Fruit fly (Drosophila melanogaster) whole organism, embryonic: ENCODE data around the gene NdufA3.
A peak's percentile ranks its signal among the peaks of the same experiment; 100 is the strongest.

Experiments
- Atf-2 ChIP-seq: fragments of 200-800 bp; sonication (Bioruptor generic); optimal IDR thresholded peaks from 2 replicates; lab custom pipeline; 2016; ENCODE audit warnings: missing biosample characterization, missing genetic modification characterization
- CG10209 ChIP-seq: fragments of 200-800 bp; sonication (Bioruptor generic); optimal IDR thresholded peaks from 3 replicates; lab custom pipeline; 2017; ENCODE audit warnings: missing biosample characterization, mild to moderate bottlenecking, missing genetic modification characterization, missing genetic modification reagents
- CG10274 ChIP-seq: fragments of 200-800 bp; sonication (Bioruptor generic); optimal IDR thresholded peaks from 3 replicates; lab custom pipeline; 2017; ENCODE audit warnings: missing biosample characterization, mild to moderate bottlenecking, missing genetic modification characterization
- CG10321 ChIP-seq: fragments of 200-800 bp; sonication (Bioruptor generic); IDR thresholded peaks from 2 replicates; pipeline ENCODE4 v1.3.6; 2022; ENCODE audit warnings: missing biosample characterization, missing genetic modification characterization
- CG10959 ChIP-seq: fragments of 200-800 bp; sonication (Bioruptor generic); IDR thresholded peaks from 2 replicates; pipeline ENCODE4 v1.3.6; 2022; ENCODE audit warnings: missing biosample characterization, missing genetic modification characterization
- CG11695 ChIP-seq: fragments of 200-800 bp; sonication (Bioruptor generic); IDR thresholded peaks from 3 replicates; pipeline ENCODE4 v1.3.6; 2022; ENCODE audit warnings: missing biosample characterization, missing genetic modification characterization
- CG11723 ChIP-seq: fragments of 200-800 bp; sonication (Bioruptor generic); optimal IDR thresholded peaks from 2 replicates; lab custom pipeline; 2017; ENCODE audit warnings: missing biosample characterization, mild to moderate bottlenecking, missing genetic modification characterization
- CG1233 ChIP-seq: fragments of 200-800 bp; sonication (Bioruptor generic); optimal IDR thresholded peaks from 4 replicates; lab custom pipeline; 2018; ENCODE audit warnings: missing biosample characterization, mild to moderate bottlenecking, missing genetic modification characterization
- CG12942 ChIP-seq: fragments of 200-800 bp; sonication (Bioruptor generic); optimal IDR thresholded peaks from 3 replicates; lab custom pipeline; 2016; ENCODE audit warnings: missing biosample characterization, missing genetic modification characterization
- CG13296 ChIP-seq: fragments of 200-800 bp; sonication (Bioruptor generic); optimal IDR thresholded peaks from 3 replicates; lab custom pipeline; 2018; ENCODE audit warnings: missing biosample characterization, mild to moderate bottlenecking, missing genetic modification characterization
- CG13624 ChIP-seq: fragments of 200-800 bp; sonication (Bioruptor generic); optimal IDR thresholded peaks from 2 replicates; lab custom pipeline; 2016; ENCODE audit warnings: missing biosample characterization, missing genetic modification characterization
- CG14050 ChIP-seq: fragments of 200-800 bp; sonication (Bioruptor generic); IDR thresholded peaks from 3 replicates; pipeline ENCODE4 v1.3.6; 2022; ENCODE audit warnings: missing biosample characterization, missing genetic modification characterization
- CG15011 ChIP-seq: fragments of 200-800 bp; sonication (Bioruptor generic); optimal IDR thresholded peaks from 3 replicates; lab custom pipeline; 2018; ENCODE audit warnings: missing biosample characterization, mild to moderate bottlenecking, missing genetic modification characterization
- CG1647 ChIP-seq: fragments of 200-800 bp; sonication (Bioruptor generic); optimal IDR thresholded peaks from 3 replicates; lab custom pipeline; 2016; ENCODE audit warnings: missing biosample characterization, missing genetic modification characterization
- CG17912 ChIP-seq: fragments of 200-800 bp; sonication (Bioruptor generic); optimal IDR thresholded peaks from 2 replicates; lab custom pipeline; 2018; ENCODE audit warnings: missing biosample characterization, mild to moderate bottlenecking, missing genetic modification characterization
- CG18476 ChIP-seq: fragments of 200-800 bp; sonication (Bioruptor generic); optimal IDR thresholded peaks from 2 replicates; lab custom pipeline; 2016; ENCODE audit warnings: missing biosample characterization, mild to moderate bottlenecking, missing genetic modification characterization
- CG30403 ChIP-seq: fragments of 200-800 bp; sonication (Bioruptor generic); optimal IDR thresholded peaks from 3 replicates; lab custom pipeline; 2016; ENCODE audit warnings: missing biosample characterization, missing genetic modification characterization
- CG31224 ChIP-seq: fragments of 200-800 bp; sonication (Bioruptor generic); IDR thresholded peaks from 2 replicates; pipeline ENCODE4 v1.3.6; 2022; ENCODE audit warnings: missing biosample characterization, missing genetic modification characterization
- CG32532 ChIP-seq: fragments of 200-800 bp; sonication (Bioruptor generic); IDR thresholded peaks from 2 replicates; pipeline ENCODE4 v1.3.6; 2022; ENCODE audit warnings: missing biosample characterization, missing genetic modification characterization
- CG4360 ChIP-seq: fragments of 200-800 bp; sonication (Bioruptor generic); IDR thresholded peaks from 2 replicates; pipeline ENCODE4 v1.3.6; 2022; ENCODE audit warnings: missing biosample characterization, missing genetic modification characterization
- CG4854 ChIP-seq: fragments of 200-800 bp; sonication (Bioruptor generic); optimal IDR thresholded peaks from 2 replicates; lab custom pipeline; 2016; ENCODE audit warnings: missing biosample characterization, missing genetic modification characterization, inconsistent platforms
- CG8290 ChIP-seq, 3 experiments: fragments of 200-800 bp; sonication (Bioruptor generic); optimal IDR thresholded peaks; 2 replicates each; lab custom pipeline; 2016 to 2019; ENCODE audit warnings: missing biosample characterization in 3 of 3, missing genetic modification characterization in 3 of 3, mild to moderate bottlenecking in 2 of 3, moderate library complexity in 1 of 3
- CG9215 ChIP-seq: fragments of 200-800 bp; sonication (Bioruptor generic); IDR thresholded peaks from 2 replicates; pipeline ENCODE4 v1.3.6; 2022; ENCODE audit warnings: missing biosample characterization, missing genetic modification characterization
- CG9609 ChIP-seq: fragments of 200-800 bp; sonication (Bioruptor generic); optimal IDR thresholded peaks from 3 replicates; lab custom pipeline; 2016; ENCODE audit warnings: missing biosample characterization, missing genetic modification characterization
- Camta ChIP-seq: fragments of 200-800 bp; sonication (Bioruptor generic); optimal IDR thresholded peaks from 2 replicates; lab custom pipeline; 2016; ENCODE audit warnings: missing biosample characterization, missing genetic modification characterization
- ERR ChIP-seq: fragments of 200-800 bp; sonication (Bioruptor generic); optimal IDR thresholded peaks from 2 replicates; lab custom pipeline; 2016; ENCODE audit warnings: missing biosample characterization, missing genetic modification characterization
- Eip74EF ChIP-seq, 2 experiments: fragments of 200-800 bp in 1 of 2; fragments of >200 bp in 1 of 2; sonication (Bioruptor generic) in 1 of 2; optimal IDR thresholded peaks; 2 replicates each; lab custom pipeline; 2017 to 2019; ENCODE audit warnings: missing biosample characterization in 2 of 2, missing genetic modification characterization in 2 of 2, mild to moderate bottlenecking in 1 of 2, moderate library complexity in 1 of 2
- Gug ChIP-seq: fragments of 200-800 bp; sonication (Bioruptor generic); IDR thresholded peaks from 4 replicates; pipeline ENCODE4 v1.3.6; 2022; ENCODE audit warnings: missing biosample characterization, missing genetic modification characterization
- HLH3B ChIP-seq: fragments of 200-800 bp; sonication (Bioruptor generic); IDR thresholded peaks from 2 replicates; pipeline ENCODE4 v1.3.6; 2022; ENCODE audit warnings: missing biosample characterization, missing genetic modification characterization
- Hr51 ChIP-seq, 2 experiments: fragments of 200-800 bp; sonication (Bioruptor generic); optimal IDR thresholded peaks; 2 replicates in 1 of 2; 3 replicates in 1 of 2; lab custom pipeline; 2016 to 2018; ENCODE audit warnings: missing biosample characterization in 2 of 2, missing genetic modification characterization in 2 of 2, mild to moderate bottlenecking in 1 of 2, moderate library complexity in 1 of 2
- Lhr ChIP-seq: fragments of 200-800 bp; sonication (Bioruptor generic); optimal IDR thresholded peaks from 3 replicates; lab custom pipeline; 2017; ENCODE audit warnings: mild to moderate bottlenecking, missing biosample characterization, missing genetic modification reagents, missing genetic modification characterization
- Nf-YB ChIP-seq: fragments of 200-800 bp; sonication (Bioruptor generic); optimal IDR thresholded peaks from 3 replicates; lab custom pipeline; 2019; ENCODE audit warnings: missing biosample characterization, mild to moderate bottlenecking, missing genetic modification characterization, moderate library complexity
- Side ChIP-seq: fragments of 200-800 bp; sonication (Bioruptor generic); optimal IDR thresholded peaks from 2 replicates; lab custom pipeline; 2016; ENCODE audit warnings: missing biosample characterization, missing genetic modification characterization
- Xbp1 ChIP-seq: fragments of 200-800 bp; sonication (Bioruptor generic); optimal IDR thresholded peaks from 3 replicates; lab custom pipeline; 2016; ENCODE audit warnings: missing biosample characterization, mild to moderate bottlenecking, missing genetic modification characterization
- bcd ChIP-seq: fragments of 200-800 bp; sonication (Bioruptor generic); optimal IDR thresholded peaks from 2 replicates; lab custom pipeline; 2017; ENCODE audit warnings: missing biosample characterization, mild to moderate bottlenecking, missing genetic modification characterization
- dimm ChIP-seq: fragments of 200-800 bp; sonication (Bioruptor generic); IDR thresholded peaks from 2 replicates; pipeline ENCODE4 v1.3.6; 2022; ENCODE audit warnings: missing biosample characterization, missing genetic modification characterization
- dpn ChIP-seq, 2 experiments: fragments of 200-800 bp; sonication (Bioruptor generic); optimal IDR thresholded peaks; 3 replicates each; lab custom pipeline; 2016; ENCODE audit warnings: missing biosample characterization in 2 of 2, missing genetic modification characterization in 2 of 2
- gcm2 ChIP-seq: fragments of 200-800 bp; sonication (Bioruptor generic); optimal IDR thresholded peaks from 2 replicates; lab custom pipeline; 2016; ENCODE audit warnings: missing biosample characterization, missing genetic modification characterization
- gem ChIP-seq: fragments of 200-800 bp; sonication (Bioruptor generic); optimal IDR thresholded peaks from 2 replicates; lab custom pipeline; 2019; ENCODE audit warnings: missing biosample characterization, mild to moderate bottlenecking, missing genetic modification characterization, moderate library complexity
- gt ChIP-seq: fragments of 200-800 bp; sonication (Bioruptor generic); IDR thresholded peaks from 2 replicates; pipeline ENCODE4 v1.3.6; 2022; ENCODE audit warnings: missing biosample characterization, missing genetic modification characterization
- insv ChIP-seq, 2 experiments: fragments of 200-800 bp; sonication (Bioruptor generic); optimal IDR thresholded peaks; 3 replicates each; lab custom pipeline; 2016 to 2018; ENCODE audit warnings: missing biosample characterization in 2 of 2, missing genetic modification characterization in 2 of 2
- jigr1 ChIP-seq: fragments of 200-800 bp; sonication (Bioruptor generic); IDR thresholded peaks from 3 replicates; pipeline ENCODE4 v1.3.6; 2022; ENCODE audit warnings: missing biosample characterization, missing genetic modification characterization
- lmd ChIP-seq: fragments of 200-800 bp; sonication (Bioruptor generic); IDR thresholded peaks from 2 replicates; pipeline ENCODE4 v1.3.6; 2022; ENCODE audit warnings: missing biosample characterization, missing genetic modification characterization
- nerfin-1 ChIP-seq: fragments of 200-800 bp; sonication (Bioruptor generic); optimal IDR thresholded peaks from 3 replicates; lab custom pipeline; 2019; ENCODE audit warnings: missing biosample characterization, mild to moderate bottlenecking, missing genetic modification characterization, moderate library complexity
- org-1 ChIP-seq: fragments of 200-800 bp; sonication (Bioruptor generic); optimal IDR thresholded peaks from 2 replicates; lab custom pipeline; 2017; ENCODE audit warnings: missing biosample characterization, missing genetic modification characterization
- row ChIP-seq: fragments of 200-800 bp; sonication (Bioruptor generic); IDR thresholded peaks from 3 replicates; pipeline ENCODE4 v1.3.6; 2022; ENCODE audit warnings: missing biosample characterization, missing genetic modification characterization
- seq ChIP-seq: fragments of 200-800 bp; sonication (Bioruptor generic); IDR thresholded peaks from 2 replicates; pipeline ENCODE4 v1.3.6; 2022; ENCODE audit warnings: missing biosample characterization, missing genetic modification characterization
- shn ChIP-seq: fragments of 200-800 bp; sonication (Bioruptor generic); optimal IDR thresholded peaks from 3 replicates; lab custom pipeline; 2016; ENCODE audit warnings: missing biosample characterization, missing genetic modification characterization
- sim ChIP-seq: fragments of 200-800 bp; sonication (Bioruptor generic); IDR thresholded peaks from 2 replicates; pipeline ENCODE4 v1.3.6; 2022; ENCODE audit warnings: missing biosample characterization, missing genetic modification characterization
- zfh2 ChIP-seq: fragments of 200-800 bp; sonication (Bioruptor generic); optimal IDR thresholded peaks from 2 replicates; lab custom pipeline; 2016; ENCODE audit warnings: missing biosample characterization, missing genetic modification characterization

NdufA3 gene

DNA sequence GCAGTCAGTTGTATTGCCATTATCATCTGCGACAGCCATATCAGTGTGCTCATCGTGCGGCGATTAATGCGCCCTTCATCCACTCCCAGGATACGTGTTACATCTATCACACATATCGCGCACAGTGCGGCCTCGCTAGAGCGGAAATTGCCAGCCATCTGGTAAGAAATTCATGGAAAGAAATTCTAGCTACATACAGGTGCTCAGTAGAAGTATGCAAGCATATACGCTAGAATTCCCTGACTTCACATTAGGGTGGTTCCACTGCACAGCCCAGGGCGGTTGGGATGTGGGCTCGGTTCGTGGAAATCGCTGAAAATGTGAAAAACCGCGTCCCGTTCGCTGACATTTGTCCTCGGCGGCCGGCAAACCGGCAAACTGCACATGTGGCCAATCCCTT is 18.6 kb downstream of the NdufA3 start (continued):
- peak; percentile 72 for TF ChIP-seq CG10209 (GFP tag; lab: Kevin White, UChicago)
- peak; percentile 72 to 76 for TF ChIP-seq dpn (GFP tag; optimal IDR thresholded peaks at IDR 0.05; lab: Kevin White, UChicago)
- peak in 1 of 2 experiments; percentile 21 for TF ChIP-seq insv (GFP tag; optimal IDR thresholded peaks at IDR 0.05; lab: Kevin White, UChicago)
- peak; percentile 64 for TF ChIP-seq CG13624 (GFP tag; lab: Kevin White, UChicago)
- TF ChIP-seq Side (GFP tag; lab: Kevin White, UChicago), result peak; percentile 39
- peak; percentile 79 for TF ChIP-seq Xbp1 (GFP tag; lab: Kevin White, UChicago)
- peak; percentile 63 for TF ChIP-seq CG9609 (GFP tag; lab: Kevin White, UChicago)
- peak; percentile 13 for TF ChIP-seq zfh2 (GFP tag; lab: Kevin White, UChicago)
- peak; percentile 54 for TF ChIP-seq gcm2
- peak; percentile 57 for TF ChIP-seq CG30403 (GFP tag; lab: Kevin White, UChicago)
- TF ChIP-seq CG15011 (GFP tag; lab: Kevin White, UChicago), result no peak
- TF ChIP-seq Nf-YB, result peak; percentile 25
- TF ChIP-seq nerfin-1, result peak; percentile 93
- peak; percentile 77 for TF ChIP-seq gem (tag; lab: Kevin White, UChicago)
- TF ChIP-seq org-1 (GFP tag; lab: Kevin White, UChicago), result no peak
- TF ChIP-seq ERR, result peak; percentile 17
- TF ChIP-seq CG1233 (GFP tag; lab: Kevin White, UChicago), result peak; percentile 66
- TF ChIP-seq Camta (GFP tag; lab: Kevin White, UChicago), result peak; percentile 50
- peak; percentile 49 for TF ChIP-seq CG12942
- TF ChIP-seq bcd (GFP tag; lab: Kevin White, UChicago), result peak; percentile 53
- TF ChIP-seq seq (GFP tag; lab: Robert Waterston, UW), result peak; percentile 60; the same call in 1 of the 2 replicates
- TF ChIP-seq CG8290 (GFP tag; optimal IDR thresholded peaks at IDR 0.05; lab: Kevin White, UChicago), result peak; percentile 61
- TF ChIP-seq CG8290 (tag; optimal IDR thresholded peaks at IDR 0.05; lab: Kevin White, UChicago), result peak in 1 of 2 experiments; percentile 8
- peak; percentile 85 for TF ChIP-seq gt
- peak; percentile 75; the same call in 2 of the 3 replicates for TF ChIP-seq jigr1 (GFP tag; lab: Robert Waterston, UW)
- peak; percentile 70 for TF ChIP-seq sim
- peak; percentile 41 for TF ChIP-seq CG11723 (GFP tag; lab: Kevin White, UChicago)
- TF ChIP-seq CG32532, result peak; percentile 84
- TF ChIP-seq CG11695 (GFP tag; lab: Robert Waterston, UW), result peak; percentile 67; the same call in 1 of the 3 replicates
- TF ChIP-seq dimm (GFP tag; lab: Robert Waterston, UW), result peak; percentile 56; the same call in 1 of the 2 replicates
- peak; percentile 88 for TF ChIP-seq HLH3B
- peak; percentile 86 for TF ChIP-seq lmd (GFP tag; lab: Robert Waterston, UW)
- peak; percentile 75 for TF ChIP-seq CG14050 (GFP tag; lab: Robert Waterston, UW)
- TF ChIP-seq Lhr (GFP tag; lab: Kevin White, UChicago), result peak; percentile 3
- peak; percentile 75 for TF ChIP-seq CG9215 (GFP tag; lab: Robert Waterston, UW)
- no peak for TF ChIP-seq CG10321 (GFP tag; lab: Robert Waterston, UW)
- TF ChIP-seq CG4854 (GFP tag; lab: Kevin White, UChicago), result peak; percentile 58
- peak; percentile 62; the same call in 1 of the 2 replicates for TF ChIP-seq CG31224 (GFP tag; lab: Robert Waterston, UW)
- TF ChIP-seq Eip74EF (GFP tag; optimal IDR thresholded peaks at IDR 0.05; lab: Kevin White, UChicago), result no peak
- TF ChIP-seq Gug (GFP tag; lab: Robert Waterston, UW), result peak; percentile 91
- peak; percentile 93 for TF ChIP-seq row
- peak; percentile 58; the same call in 1 of the 2 replicates for TF ChIP-seq CG4360
- peak; percentile 22 for TF ChIP-seq CG17912 (GFP tag; lab: Kevin White, UChicago)
- peak; percentile 23 to 60 for TF ChIP-seq Hr51 (GFP tag; optimal IDR thresholded peaks at IDR 0.05; lab: Kevin White, UChicago)
- peak; percentile 39 for TF ChIP-seq CG18476 (GFP tag; lab: Kevin White, UChicago)
- no peak for TF ChIP-seq CG10274 (GFP tag; lab: Kevin White, UChicago)
- peak; percentile 83 for TF ChIP-seq CG10959 (GFP tag; lab: Robert Waterston, UW)
- peak; percentile 43 for TF ChIP-seq shn
- TF ChIP-seq CG13296, result peak; percentile 50
- no peak for TF ChIP-seq CG1647 (GFP tag; lab: Kevin White, UChicago)
- peak; percentile 68 for TF ChIP-seq Atf-2 (GFP tag; lab: Kevin White, UChicago)
